Worm (Caenorhabditis elegans) whole organism, young adult: ENCODE data around the gene rps-22.

Experiments
- D2030.7 ChIP-seq: fragments of 200-800 bp; sonication (Bioruptor generic); IDR thresholded peaks from 2 replicates; pipeline ENCODE4 v1.3.6; 2022; ENCODE audit warnings: missing genetic modification reagents, missing genetic modification characterization, missing compliant biosample characterization
- F39B2.1 ChIP-seq: fragments of 200-800 bp; sonication (Bioruptor generic); IDR thresholded peaks from 2 replicates; pipeline ENCODE4 v1.3.6; 2022; ENCODE audit warnings: missing genetic modification reagents, missing genetic modification characterization, missing compliant biosample characterization
- F49E8.2 ChIP-seq: sonication (generic microtip); optimal IDR thresholded peaks from 3 replicates; lab custom pipeline; 2017; ENCODE audit warnings: missing genetic modification characterization, mild to moderate bottlenecking, missing compliant biosample characterization, antibody characterized with exemption, moderate library complexity; ENCODE audit not compliant: insufficient read depth
- F57A8.1 ChIP-seq: fragments of 200-800 bp; sonication (Bioruptor generic); optimal IDR thresholded peaks from 2 replicates; lab custom pipeline; 2018; ENCODE audit warnings: mild to moderate bottlenecking, missing genetic modification characterization, moderate library complexity, missing compliant biosample characterization
- Y53G8AR.9 ChIP-seq: fragments of 200-800 bp; sonication (Bioruptor generic); conservative IDR thresholded peaks from 2 replicates; pipeline ENCODE4 v1.3.6; 2022; ENCODE audit warnings: missing genetic modification reagents, missing genetic modification characterization, missing compliant biosample characterization
- akir-1 ChIP-seq: fragments of 200-800 bp; sonication (Bioruptor generic); optimal IDR thresholded peaks from 2 replicates; lab custom pipeline; 2018; ENCODE audit warnings: mild to moderate bottlenecking, missing genetic modification characterization, moderate library complexity, missing compliant biosample characterization
- atf-7 ChIP-seq: sonication (generic microtip); optimal IDR thresholded peaks from 2 replicates; lab custom pipeline; 2017; ENCODE audit warnings: mild to moderate bottlenecking, missing genetic modification characterization, missing compliant biosample characterization
- attf-3 ChIP-seq: fragments of 200-800 bp; sonication (Bioruptor generic); conservative IDR thresholded peaks from 2 replicates; pipeline ENCODE4 v1.3.6; 2022; ENCODE audit warnings: missing genetic modification reagents, missing genetic modification characterization, missing compliant biosample characterization
- attf-5 ChIP-seq: fragments of 200-800 bp; sonication (Bioruptor generic); optimal IDR thresholded peaks from 2 replicates; lab custom pipeline; 2018; ENCODE audit warnings: mild to moderate bottlenecking, missing genetic modification characterization, missing compliant biosample characterization
- attf-6 ChIP-seq: fragments of 200-800 bp; sonication (Bioruptor generic); IDR thresholded peaks from 2 replicates; pipeline ENCODE4 v1.3.6; 2022; ENCODE audit warnings: missing genetic modification reagents, missing genetic modification characterization, missing compliant biosample characterization
- cebp-2 ChIP-seq: fragments of 200-800 bp; sonication (Bioruptor generic); IDR thresholded peaks from 2 replicates; pipeline ENCODE4 v1.3.6; 2022; ENCODE audit warnings: missing genetic modification characterization, missing compliant biosample characterization
- ceh-100 ChIP-seq: fragments of 200-800 bp; sonication (Bioruptor generic); IDR thresholded peaks from 2 replicates; pipeline ENCODE4 v1.3.6; 2022; ENCODE audit warnings: missing genetic modification reagents, missing genetic modification characterization, missing compliant biosample characterization
- ceh-40 ChIP-seq: fragments of 200-800 bp; sonication (Bioruptor generic); IDR thresholded peaks from 2 replicates; pipeline ENCODE4 v1.3.6; 2022; ENCODE audit warnings: missing genetic modification characterization, missing compliant biosample characterization
- ceh-58 ChIP-seq: fragments of 200-800 bp; sonication (Bioruptor generic); IDR thresholded peaks from 2 replicates; pipeline ENCODE4 v1.3.6; 2022; ENCODE audit warnings: missing genetic modification characterization, missing compliant biosample characterization
- chd-7 ChIP-seq: sonication (generic microtip); optimal IDR thresholded peaks from 2 replicates; lab custom pipeline; 2016; ENCODE audit warnings: mild to moderate bottlenecking, missing genetic modification characterization, moderate library complexity, missing compliant biosample characterization
- dpl-1 ChIP-seq: fragments of 150-350 bp; optimal IDR thresholded peaks from 2 replicates; lab custom pipeline; 2014; ENCODE audit warnings: missing biosample characterization, missing genetic modification reagents, missing genetic modification characterization
- efl-1 ChIP-seq: fragments of 150-350 bp; optimal IDR thresholded peaks from 2 replicates; lab custom pipeline; 2014; ENCODE audit warnings: missing biosample characterization, missing genetic modification reagents, missing genetic modification characterization
- egl-44 ChIP-seq: fragments of 200-800 bp; sonication (Bioruptor generic); IDR thresholded peaks from 2 replicates; pipeline ENCODE4 v1.3.6; 2022; ENCODE audit warnings: missing genetic modification reagents, missing genetic modification characterization, missing compliant biosample characterization
- ekl-4 ChIP-seq: fragments of 200-800 bp; sonication (Bioruptor generic); IDR thresholded peaks from 2 replicates; pipeline ENCODE4 v1.3.6; 2022; ENCODE audit warnings: missing genetic modification reagents, missing genetic modification characterization, missing compliant biosample characterization
- him-1 ChIP-seq: sonication (generic microtip); optimal IDR thresholded peaks from 2 replicates; lab custom pipeline; 2016; ENCODE audit warnings: missing genotype, missing genetic modification reagents, missing genetic modification characterization, missing compliant biosample characterization
- hlh-12 ChIP-seq: sonication (generic microtip); optimal IDR thresholded peaks from 2 replicates; lab custom pipeline; 2016; ENCODE audit warnings: missing genetic modification characterization, missing compliant biosample characterization
- hmg-1.2 ChIP-seq: fragments of 200-800 bp; sonication (Bioruptor generic); IDR thresholded peaks from 2 replicates; pipeline ENCODE4 v1.3.6; 2022; ENCODE audit warnings: missing genetic modification reagents, missing genetic modification characterization, missing compliant biosample characterization
- hmg-20 ChIP-seq: fragments of 200-800 bp; sonication (Bioruptor generic); IDR thresholded peaks from 2 replicates; pipeline ENCODE4 v1.3.6; 2022; ENCODE audit warnings: missing genetic modification reagents, missing genetic modification characterization, missing compliant biosample characterization
- let-607 ChIP-seq, 2 experiments: fragments of 200-800 bp in 1 of 2; sonication (Bioruptor generic) in 1 of 2; sonication (generic microtip) in 1 of 2; optimal IDR thresholded peaks; 2 replicates each; lab custom pipeline; 2016 to 2018; ENCODE audit warnings: mild to moderate bottlenecking in 2 of 2, missing compliant biosample characterization in 2 of 2, missing genetic modification characterization in 2 of 2, moderate library complexity in 2 of 2, missing genotype in 1 of 2
- lin-40 ChIP-seq: sonication (generic microtip); optimal IDR thresholded peaks from 2 replicates; lab custom pipeline; 2016; ENCODE audit warnings: missing genetic modification characterization, mild to moderate bottlenecking, missing compliant biosample characterization, missing genotype, missing genetic modification reagents
- lin-54 ChIP-seq: fragments of 200-800 bp; sonication (Bioruptor generic); optimal IDR thresholded peaks from 2 replicates; lab custom pipeline; 2018; ENCODE audit warnings: mild to moderate bottlenecking, missing genetic modification characterization, missing compliant biosample characterization
- lsy-27 ChIP-seq: sonication (generic microtip); optimal IDR thresholded peaks from 2 replicates; lab custom pipeline; 2017; ENCODE audit warnings: missing genetic modification characterization, mild to moderate bottlenecking, missing compliant biosample characterization, antibody characterized with exemption, missing genotype, borderline replicate concordance; ENCODE audit not compliant: insufficient read depth
- madf-10 ChIP-seq: sonication (generic microtip); optimal IDR thresholded peaks from 2 replicates; lab custom pipeline; 2016; ENCODE audit warnings: mild to moderate bottlenecking, missing genetic modification characterization, missing compliant biosample characterization
- madf-3 ChIP-seq: fragments of 200-800 bp; sonication (Bioruptor generic); IDR thresholded peaks from 2 replicates; pipeline ENCODE4 v1.3.6; 2022; ENCODE audit warnings: missing genetic modification reagents, missing genetic modification characterization, missing compliant biosample characterization
- madf-6 ChIP-seq: fragments of 200-800 bp; sonication (Bioruptor generic); IDR thresholded peaks from 2 replicates; pipeline ENCODE4 v1.3.6; 2022; ENCODE audit warnings: missing genetic modification reagents, missing genetic modification characterization, missing compliant biosample characterization
- mxl-1 ChIP-seq: sonication (generic microtip); optimal IDR thresholded peaks from 2 replicates; lab custom pipeline; 2016; ENCODE audit warnings: missing genetic modification characterization, missing compliant biosample characterization
- nfyb-1 ChIP-seq: fragments of 200-800 bp; sonication (Bioruptor generic); IDR thresholded peaks from 2 replicates; pipeline ENCODE4 v1.3.6; 2022; ENCODE audit warnings: missing genetic modification reagents, missing genetic modification characterization, missing compliant biosample characterization
- nhr-179 ChIP-seq: sonication (generic microtip); optimal IDR thresholded peaks from 2 replicates; lab custom pipeline; 2016; ENCODE audit warnings: mild to moderate bottlenecking, missing genetic modification characterization, missing compliant biosample characterization
- pbrm-1 ChIP-seq: fragments of 200-800 bp; sonication (Bioruptor generic); IDR thresholded peaks from 2 replicates; pipeline ENCODE4 v1.3.6; 2022; ENCODE audit warnings: missing genetic modification reagents, missing genetic modification characterization, missing compliant biosample characterization
- rcor-1 ChIP-seq: fragments of 200-800 bp; sonication (Bioruptor generic); IDR thresholded peaks from 2 replicates; pipeline ENCODE4 v1.3.6; 2022; ENCODE audit warnings: missing genetic modification reagents, missing genetic modification characterization, missing compliant biosample characterization
- rec-8 ChIP-seq, 2 experiments: sonication (generic microtip); optimal IDR thresholded peaks; 2 replicates each; lab custom pipeline; 2016; ENCODE audit warnings: mild to moderate bottlenecking in 2 of 2, missing genetic modification characterization in 2 of 2, missing genetic modification reagents in 2 of 2, missing genotype in 2 of 2, missing biosample characterization in 1 of 2, missing compliant biosample characterization in 1 of 2, moderate library complexity in 1 of 2
- repo-1 ChIP-seq: sonication (generic microtip); optimal IDR thresholded peaks from 2 replicates; lab custom pipeline; 2017; ENCODE audit warnings: mild to moderate bottlenecking, missing genetic modification characterization, missing compliant biosample characterization
- sdz-38 ChIP-seq: sonication (generic microtip); optimal IDR thresholded peaks from 2 replicates; lab custom pipeline; 2016; ENCODE audit warnings: missing genotype, missing genetic modification characterization, missing compliant biosample characterization
- tbx-9 ChIP-seq: sonication (generic microtip); optimal IDR thresholded peaks from 2 replicates; lab custom pipeline; 2016; ENCODE audit warnings: borderline replicate concordance, missing genetic modification characterization, inconsistent platforms, missing compliant biosample characterization
- tlf-1 ChIP-seq: fragments of 200-800 bp; sonication (Bioruptor generic); optimal IDR thresholded peaks from 2 replicates; lab custom pipeline; 2018; ENCODE audit warnings: mild to moderate bottlenecking, missing genetic modification characterization, missing compliant biosample characterization
- unc-130 ChIP-seq: sonication (generic microtip); optimal IDR thresholded peaks from 2 replicates; lab custom pipeline; 2016; ENCODE audit warnings: missing genetic modification reagents, missing genetic modification characterization, missing compliant biosample characterization
- zfh-2 ChIP-seq: fragments of 200-800 bp; sonication (Bioruptor generic); conservative IDR thresholded peaks from 2 replicates; pipeline ENCODE4 v1.3.6; 2022; ENCODE audit warnings: missing genetic modification reagents, missing genetic modification characterization, missing compliant biosample characterization
- ztf-28 ChIP-seq: fragments of 200-800 bp; sonication (Bioruptor generic); IDR thresholded peaks from 2 replicates; pipeline ENCODE4 v1.3.6; 2022; ENCODE audit warnings: missing genetic modification reagents, missing genetic modification characterization, missing compliant biosample characterization
- ztf-3 ChIP-seq: fragments of 200-800 bp; sonication (Bioruptor generic); optimal IDR thresholded peaks from 2 replicates; lab custom pipeline; 2018; ENCODE audit warnings: mild to moderate bottlenecking, missing genetic modification characterization, missing compliant biosample characterization

rps-22 gene

ce11 chrIII:1951388-1951787 is 1.1 kb downstream of the rps-22 start, which contains the start of gene F53A3.7 (continued):
- TF ChIP-seq hmg-1.2 (GFP tag; lab: Robert Waterston, UW) (0 out of 2 replicates have a peak, but pooled peaks have one; percentile 11), rcor-1 (GFP tag; lab: Robert Waterston, UW) (no peak; the same call in 1 of the 2 replicates), tlf-1 (GFP tag; lab: Kevin White, UChicago) (peak; percentile 0), nhr-179 (tag; lab: Kevin White, UChicago) (peak; percentile 14), unc-130 (peak; percentile 41), lin-54 (GFP tag; lab: Kevin White, UChicago) (peak; percentile 43), madf-3 (GFP tag; lab: Robert Waterston, UW) (peak; percentile 75), him-1 (peak; percentile 57), repo-1 (tag; lab: Kevin White, UChicago) (peak; percentile 63), F39B2.1 (GFP tag; lab: Robert Waterston, UW) (peak; percentile 65; the same call in 1 of the 2 replicates), ztf-3 (GFP tag; lab: Kevin White, UChicago) (peak; percentile 38), madf-6 (peak; percentile 36; the same call in 1 of the 2 replicates), pbrm-1 (0 out of 2 replicates have a peak, but pooled peaks have one; percentile 40)

ce11 chrIII:1955520-1956095 is 5.3 kb downstream of the rps-22 start:
- TF ChIP-seq lsy-27 (no peak), ceh-40 (GFP tag; lab: Robert Waterston, UW) (no peak), egl-44 (no peak), dpl-1 (no peak), hlh-12 (no peak), ceh-100 (GFP tag; lab: Robert Waterston, UW) (no peak), atf-7 (no peak), attf-6 (GFP tag; lab: Robert Waterston, UW) (no peak), lin-40 (tag; lab: Kevin White, UChicago) (no peak), chd-7 (tag; lab: Kevin White, UChicago) (no peak), nfyb-1 (GFP tag; lab: Robert Waterston, UW) (no peak), sdz-38 (tag; lab: Kevin White, UChicago) (no peak), cebp-2 (GFP tag; lab: Robert Waterston, UW) (no peak), ceh-58 (no peak), let-607 (tag; optimal IDR thresholded peaks at IDR 0.05; lab: Kevin White, UChicago) (no peak), ekl-4 (GFP tag; lab: Robert Waterston, UW) (no peak), D2030.7 (GFP tag; lab: Robert Waterston, UW) (no peak)

DNA sequence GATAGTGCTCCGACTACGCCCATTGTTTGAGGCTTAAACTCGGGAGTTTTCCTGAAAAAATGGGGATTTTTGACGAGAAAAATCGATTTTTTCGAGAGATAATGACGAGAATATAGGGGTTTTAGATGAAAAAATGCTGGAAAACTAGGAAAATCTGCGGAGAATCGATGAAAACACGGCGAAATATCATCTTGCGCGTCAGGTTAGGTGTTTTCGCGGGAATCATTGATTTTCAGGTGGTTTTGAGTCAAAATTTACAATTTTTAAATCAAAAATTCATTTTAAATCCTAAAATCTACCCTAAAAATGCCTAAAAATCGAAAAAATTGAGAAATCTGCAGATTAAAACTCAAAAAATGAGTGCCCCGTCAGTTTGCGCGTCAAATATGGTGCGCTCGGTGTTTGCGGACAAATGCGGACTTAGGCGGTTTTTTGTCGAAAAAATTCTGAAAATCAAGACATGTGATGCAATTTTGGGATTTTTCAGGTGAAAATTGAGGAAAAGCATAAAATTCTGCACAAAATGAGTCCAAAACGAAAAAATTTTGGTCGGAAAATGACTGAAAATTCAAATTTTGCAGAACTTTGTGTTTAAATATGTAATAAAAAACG is 11.7 kb downstream of the rps-22 start, which contains the start of gene mboa-6:
mboa-6 (minus strand) TSS at position 51 of the 612 bp plus-strand sequence.
- TF ChIP-seq D2030.7 (GFP tag; lab: Robert Waterston, UW): no peak

DNA sequence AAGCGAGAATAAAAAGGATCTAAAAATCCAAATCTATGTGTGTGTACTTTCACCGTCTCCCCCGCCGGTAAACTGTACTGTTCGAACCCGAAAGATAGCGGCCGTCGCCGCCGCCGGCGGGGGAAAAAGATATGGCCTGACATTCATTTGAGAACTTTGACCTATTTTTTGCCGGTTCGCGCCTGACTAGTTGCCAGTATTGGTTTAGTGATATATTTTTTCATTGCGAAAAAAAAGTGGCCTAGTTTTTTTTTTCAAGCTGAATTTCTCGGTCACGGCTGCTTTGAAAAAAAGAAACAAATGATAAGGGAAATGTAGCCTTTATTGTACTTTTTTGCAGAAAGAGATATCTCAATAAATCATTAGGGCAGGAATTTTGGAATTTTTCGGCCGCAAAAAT is 12.2 kb downstream of the rps-22 start:
- no peak for TF ChIP-seq madf-10 (tag; lab: Kevin White, UChicago)
- no peak for TF ChIP-seq tbx-9 (tag; lab: Kevin White, UChicago)
- TF ChIP-seq atf-7: no peak
- no peak for TF ChIP-seq hmg-20 (GFP tag; lab: Robert Waterston, UW)
- no peak for TF ChIP-seq zfh-2 (GFP tag; lab: Robert Waterston, UW)
- TF ChIP-seq ztf-28 (GFP tag; lab: Robert Waterston, UW): no peak
- no peak for TF ChIP-seq Y53G8AR.9
- TF ChIP-seq F57A8.1 (GFP tag; lab: Kevin White, UChicago): no peak
- peak; percentile 56 for TF ChIP-seq attf-5 (GFP tag; lab: Kevin White, UChicago)
- TF ChIP-seq F49E8.2 (tag; lab: Kevin White, UChicago): no peak
- TF ChIP-seq akir-1 (GFP tag; lab: Kevin White, UChicago): no peak
- no peak for TF ChIP-seq attf-3
- TF ChIP-seq rec-8 (tag; optimal IDR thresholded peaks at IDR 0.05; lab: Kevin White, UChicago): no peak
- no peak for TF ChIP-seq F39B2.1 (GFP tag; lab: Robert Waterston, UW)
- TF ChIP-seq efl-1 (GFP tag; lab: Kevin White, UChicago): peak; percentile 72
- no peak for TF ChIP-seq hlh-12
- TF ChIP-seq mxl-1 (tag; lab: Kevin White, UChicago): no peak
